Fruit fly (Drosophila melanogaster): Measurements from ENCODE around the gene Ost48.

Ost48 gene

dm6 chrX:9156388-9156823 lies 1.9 kb downstream of the Ost48 start, which contains the start of gene His3.3B (continued):
- TF ChIP-seq CG6254 (GFP tag; optimal IDR thresholded peaks at IDR 0.05) = no peak
- peak; percentile 22 for TF ChIP-seq lilli (GFP tag; optimal IDR thresholded peaks at IDR 0.05)
- TF ChIP-seq CG4424 (GFP tag; optimal IDR thresholded peaks at IDR 0.05) = peak; percentile 5
- TF ChIP-seq Abd-B (GFP tag; optimal IDR thresholded peaks at IDR 0.05) = no peak
- TF ChIP-seq so (GFP tag; IDR thresholded peaks at IDR 0.05) = no peak
- TF ChIP-seq CG13287 (GFP tag; IDR thresholded peaks at IDR 0.05; ENCODE audit: partially characterized antibody) = peak; percentile 61
- peak; percentile 48 for TF ChIP-seq Jarid2 (GFP tag; optimal IDR thresholded peaks at IDR 0.05)
- TF ChIP-seq al (GFP tag; IDR thresholded peaks at IDR 0.05) = no peak
- TF ChIP-seq Chrac-16 (GFP tag; optimal IDR thresholded peaks at IDR 0.05) = no peak
- TF ChIP-seq chm (GFP tag; IDR thresholded peaks at IDR 0.05) = peak; percentile 51
- TF ChIP-seq CrebB (tag; optimal IDR thresholded peaks at IDR 0.05) = no peak
- no peak for TF ChIP-seq CG14860 (GFP tag; IDR thresholded peaks at IDR 0.05; ENCODE audit: partially characterized antibody)
- TF ChIP-seq scrt (GFP tag; optimal IDR thresholded peaks at IDR 0.05) = peak; percentile 21
- TF ChIP-seq CG8359 (GFP tag; optimal IDR thresholded peaks at IDR 0.05; ENCODE audit: borderline replicate concordance) = no peak
- no peak for TF ChIP-seq gsb (GFP tag; IDR thresholded peaks at IDR 0.05)
- TF ChIP-seq tin (GFP tag; optimal IDR thresholded peaks at IDR 0.05) = no peak
- peak in 1 of 2 experiments; percentile 34 for TF ChIP-seq insv (GFP tag; optimal IDR thresholded peaks at IDR 0.05)
- TF ChIP-seq zen2 (GFP tag; IDR thresholded peaks at IDR 0.05; ENCODE audit: partially characterized antibody) = no peak
- peak; percentile 18 for TF ChIP-seq CG10543 (GFP tag; optimal IDR thresholded peaks at IDR 0.05)
- peak; percentile 70 for TF ChIP-seq Fer1 (GFP tag; optimal IDR thresholded peaks at IDR 0.05)
- no peak for TF ChIP-seq Doc2 (GFP tag; IDR thresholded peaks at IDR 0.05)
- no peak for TF ChIP-seq sob (GFP tag; IDR thresholded peaks at IDR 0.05)
- TF ChIP-seq CG1603 (tag; optimal IDR thresholded peaks at IDR 0.05) = peak; percentile 44
- TF ChIP-seq Max (GFP tag; optimal IDR thresholded peaks at IDR 0.05) = peak; percentile 7
- TF ChIP-seq CG16813 (GFP tag; IDR thresholded peaks at IDR 0.05; ENCODE audit: partially characterized antibody) = peak; percentile 42; the same call in 1 of the 3 replicates
- peak; percentile 74 for TF ChIP-seq pzg (GFP tag; optimal IDR thresholded peaks at IDR 0.05)
- TF ChIP-seq unc-4 (GFP tag; IDR thresholded peaks at IDR 0.05; ENCODE audit: partially characterized antibody) = peak; percentile 48
- TF ChIP-seq gsb-n (tag; optimal IDR thresholded peaks at IDR 0.05) = no peak
- TF ChIP-seq mam (GFP tag; optimal IDR thresholded peaks at IDR 0.05) = no peak
- peak; percentile 33 for TF ChIP-seq CG4282 (GFP tag; optimal IDR thresholded peaks at IDR 0.05)
- TF ChIP-seq Nf-YB (GFP tag; optimal IDR thresholded peaks at IDR 0.05) = no peak
- peak; percentile 56; the same call in 1 of the 4 replicates for TF ChIP-seq Dll (GFP tag; IDR thresholded peaks at IDR 0.05; ENCODE audit: partially characterized antibody)
- peak; percentile 7 for TF ChIP-seq BtbVII (GFP tag; optimal IDR thresholded peaks at IDR 0.05)
- peak; percentile 12 for TF ChIP-seq kah (GFP tag; optimal IDR thresholded peaks at IDR 0.05)
- no peak for TF ChIP-seq CG7963 (GFP tag; IDR thresholded peaks at IDR 0.05; ENCODE audit: partially characterized antibody)
- peak; percentile 17 for TF ChIP-seq gcm (GFP tag; optimal IDR thresholded peaks at IDR 0.05)
- 0 out of 3 replicates have a peak, but pooled peaks have one; percentile 10 for TF ChIP-seq CG34224 (GFP tag; IDR thresholded peaks at IDR 0.05; ENCODE audit: partially characterized antibody)
- TF ChIP-seq CG8924 (tag; optimal IDR thresholded peaks at IDR 0.05) = no peak
- TF ChIP-seq Ets97D (GFP tag; optimal IDR thresholded peaks at IDR 0.05) = peak; percentile 15
- peak; percentile 17 for TF ChIP-seq CG17385 (GFP tag; optimal IDR thresholded peaks at IDR 0.05)
- TF ChIP-seq Eip74EF (GFP tag; optimal IDR thresholded peaks at IDR 0.05) = peak in 1 of 2 experiments; percentile 37
- TF ChIP-seq CG12299 (tag; optimal IDR thresholded peaks at IDR 0.05) = peak; percentile 55
- peak; percentile 53 for TF ChIP-seq gfzf (GFP tag; optimal IDR thresholded peaks at IDR 0.05)
- TF ChIP-seq eve (GFP tag; optimal IDR thresholded peaks at IDR 0.05) = no peak
- TF ChIP-seq CG8388 (GFP tag; optimal IDR thresholded peaks at IDR 0.05) = no peak
- TF ChIP-seq Stat92E (GFP tag; optimal IDR thresholded peaks at IDR 0.05) = peak in 1 of 3 experiments; percentile 59
- peak; percentile 54 for TF ChIP-seq CTCF (GFP tag; optimal IDR thresholded peaks at IDR 0.05)
- peak; percentile 38; the same call in 1 of the 2 replicates for TF ChIP-seq bowl (GFP tag; IDR thresholded peaks at IDR 0.05)
- no peak for TF ChIP-seq Lpt (GFP tag; optimal IDR thresholded peaks at IDR 0.05)
